5 worm cellular contexts compared by ENCODE assay signal in the genomic region with DNA sequence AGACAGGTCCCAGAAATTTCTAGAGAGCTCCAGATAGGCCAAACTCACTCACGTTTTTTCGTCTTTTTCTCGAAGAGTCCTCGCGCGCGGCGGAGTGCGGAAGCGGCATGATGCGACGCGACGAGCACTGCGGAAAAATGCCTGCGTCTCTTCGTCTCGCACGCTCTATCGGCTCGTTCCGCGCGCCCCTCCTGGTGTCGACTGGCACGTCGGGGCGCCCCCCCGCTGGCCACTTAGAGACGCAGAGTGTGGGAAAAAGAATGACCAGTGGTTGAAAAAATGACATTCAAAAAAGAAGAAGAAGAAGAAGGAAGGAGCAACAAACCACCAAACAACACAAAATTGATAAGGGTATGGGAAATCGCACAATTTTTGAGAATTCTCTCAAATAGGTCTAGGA.
TF ChIP-seq lines count a peak whose summit lies in the region.

A gene (minus strand): TSS at position 96 of the 400 bp plus-strand sequence.

TF ChIP-seq in whole organism, L1 larva, 84 proteins besides CTCF, POLR2A, EP300 and RAD21:
- TF ChIP-seq hlh-4 (tag; optimal IDR thresholded peaks at IDR 0.05; lab: Kevin White, UChicago) (no peak), jun-1 (tag; optimal IDR thresholded peaks at IDR 0.05; lab: Kevin White, UChicago) (peak; percentile 57), aly-2 (tag; optimal IDR thresholded peaks at IDR 0.05; lab: Kevin White, UChicago) (no peak), C04F5.9 (tag; optimal IDR thresholded peaks at IDR 0.05; lab: Kevin White, UChicago) (no peak), ztf-4 (tag; optimal IDR thresholded peaks at IDR 0.05; lab: Kevin White, UChicago) (peak; percentile 56), irx-1 (tag; optimal IDR thresholded peaks at IDR 0.05; lab: Kevin White, UChicago) (no peak), ceh-8 (GFP tag; optimal IDR thresholded peaks at IDR 0.05; lab: Kevin White, UChicago) (peak; percentile 52), ceh-82 (tag; optimal IDR thresholded peaks at IDR 0.05; lab: Kevin White, UChicago) (peak in 1 of 3 experiments; percentile 42), efl-1 (optimal IDR thresholded peaks at IDR 0.05; lab: Kevin White, UChicago) (no peak), efl-1 (GFP tag; optimal IDR thresholded peaks at IDR 0.05 in 1 of 2; lab: Kevin White, UChicago) (peak in 1 of 2 experiments; percentile 78)

TF ChIP-seq in whole organism, L3 larva, 47 proteins besides CTCF, POLR2A, EP300 and RAD21 (continues in another document):
- no peak for TF ChIP-seq sea-2 (GFP tag; optimal IDR thresholded peaks at IDR 0.05; lab: Kevin White, UChicago)
- TF ChIP-seq zag-1 (tag; optimal IDR thresholded peaks at IDR 0.05; lab: Kevin White, UChicago): no peak
- TF ChIP-seq elt-1 (tag; optimal IDR thresholded peaks at IDR 0.05; lab: Kevin White, UChicago): no peak
- TF ChIP-seq lin-15B (tag; optimal IDR thresholded peaks at IDR 0.05; lab: Kevin White, UChicago): peak; percentile 8
- no peak for TF ChIP-seq nhr-237 (tag; optimal IDR thresholded peaks at IDR 0.05; lab: Kevin White, UChicago)
- peak; percentile 33 for TF ChIP-seq hmg-11 (tag; optimal IDR thresholded peaks at IDR 0.05; lab: Kevin White, UChicago)
- no peak for TF ChIP-seq pqm-1 (tag; optimal IDR thresholded peaks at IDR 0.05; lab: Kevin White, UChicago)
- no peak for TF ChIP-seq ceh-16 (tag; optimal IDR thresholded peaks at IDR 0.05; lab: Kevin White, UChicago)
- TF ChIP-seq elt-2 (tag; optimal IDR thresholded peaks at IDR 0.05; lab: Kevin White, UChicago): peak; percentile 31
- TF ChIP-seq tbx-2 (tag; optimal IDR thresholded peaks at IDR 0.05; lab: Kevin White, UChicago): peak; percentile 19
- no peak for TF ChIP-seq fkh-2 (tag; optimal IDR thresholded peaks at IDR 0.05; lab: Kevin White, UChicago)
- TF ChIP-seq ama-1 (optimal IDR thresholded peaks at IDR 0.05; lab: Kevin White, UChicago): no peak
- no peak for TF ChIP-seq nhr-12 (tag; optimal IDR thresholded peaks at IDR 0.05; lab: Kevin White, UChicago)
- TF ChIP-seq unc-39 (tag; optimal IDR thresholded peaks at IDR 0.05; lab: Kevin White, UChicago): no peak
- TF ChIP-seq nhr-67 (tag; optimal IDR thresholded peaks at IDR 0.05; lab: Kevin White, UChicago): no peak
- TF ChIP-seq fkh-10 (GFP tag; optimal IDR thresholded peaks at IDR 0.05; lab: Kevin White, UChicago): no peak
- TF ChIP-seq daf-12 (tag; optimal IDR thresholded peaks at IDR 0.05; lab: Kevin White, UChicago): no peak
- no peak for TF ChIP-seq fos-1 (tag; optimal IDR thresholded peaks at IDR 0.05; lab: Kevin White, UChicago)
- TF ChIP-seq skn-1 (tag; optimal IDR thresholded peaks at IDR 0.05; lab: Kevin White, UChicago): peak; percentile 1
- TF ChIP-seq nhr-77 (tag; optimal IDR thresholded peaks at IDR 0.05; lab: Kevin White, UChicago): no peak
- no peak for TF ChIP-seq unc-62 (GFP tag; optimal IDR thresholded peaks at IDR 0.05; lab: Kevin White, UChicago)

TF ChIP-seq in whole organism, early embryonic, 17 proteins besides CTCF, POLR2A, EP300 and RAD21:
- TF ChIP-seq ceh-13 (GFP tag; optimal IDR thresholded peaks at IDR 0.05; lab: Kevin White, UChicago) (no peak), B0310.2 (tag; optimal IDR thresholded peaks at IDR 0.05; lab: Kevin White, UChicago) (no peak), ama-1 (optimal IDR thresholded peaks at IDR 0.05; lab: Kevin White, UChicago) (no peak), hnd-1 (tag; optimal IDR thresholded peaks at IDR 0.05; lab: Kevin White, UChicago) (no peak), tbx-11 (GFP tag; IDR thresholded peaks at IDR 0.05; lab: Robert Waterston, UW) (no peak), F13C5.2 (tag; optimal IDR thresholded peaks at IDR 0.05; lab: Kevin White, UChicago) (no peak), tra-4 (tag; optimal IDR thresholded peaks at IDR 0.05; lab: Kevin White, UChicago) (no peak), hmg-4 (GFP tag; optimal IDR thresholded peaks at IDR 0.05; lab: Kevin White, UChicago) (peak; percentile 5)
TF ChIP-seq in whole organism, early embryonic: peak in this region for 1.

TF ChIP-seq in whole organism, midembryonic, 9 proteins besides CTCF, POLR2A, EP300 and RAD21:
- TF ChIP-seq ref-1 (GFP tag; conservative IDR thresholded peaks at IDR 0.05; lab: Robert Waterston, UW) (no peak), cog-1 (tag; optimal IDR thresholded peaks at IDR 0.05; lab: Kevin White, UChicago) (no peak), med-1 (GFP tag; optimal IDR thresholded peaks at IDR 0.05; lab: Kevin White, UChicago; ENCODE audit: insufficient read depth) (no peak), ztf-23 (GFP tag; IDR thresholded peaks at IDR 0.05; lab: Robert Waterston, UW) (0 out of 2 replicates have a peak, but pooled peaks have one; percentile 44)

TF ChIP-seq in whole organism, young adult, 124 proteins besides CTCF, POLR2A, EP300 and RAD21:
- peak; percentile 81 for TF ChIP-seq hmg-1.2 (GFP tag; IDR thresholded peaks at IDR 0.05; lab: Robert Waterston, UW)
- no peak for TF ChIP-seq let-526 (GFP tag; IDR thresholded peaks at IDR 0.05; lab: Robert Waterston, UW)
- peak; percentile 68 for TF ChIP-seq nhr-80 (tag; optimal IDR thresholded peaks at IDR 0.05; lab: Kevin White, UChicago)
- no peak for TF ChIP-seq ceh-91 (GFP tag; IDR thresholded peaks at IDR 0.05; lab: Robert Waterston, UW)
- peak; percentile 14 for TF ChIP-seq attf-5 (GFP tag; optimal IDR thresholded peaks at IDR 0.05; lab: Kevin White, UChicago)
- TF ChIP-seq egrh-3 (GFP tag; IDR thresholded peaks at IDR 0.05; lab: Robert Waterston, UW): peak; percentile 90
- TF ChIP-seq hmg-20 (GFP tag; IDR thresholded peaks at IDR 0.05; lab: Robert Waterston, UW): no peak
- peak; percentile 49; the same call in 1 of the 2 replicates for TF ChIP-seq dox-1 (GFP tag; IDR thresholded peaks at IDR 0.05; lab: Robert Waterston, UW)
- no peak for TF ChIP-seq cebp-1 (GFP tag; IDR thresholded peaks at IDR 0.05; lab: Robert Waterston, UW)
- peak; percentile 4 for TF ChIP-seq cebp-1 (tag; optimal IDR thresholded peaks at IDR 0.05; lab: Kevin White, UChicago)
- no peak for TF ChIP-seq egl-18 (GFP tag; IDR thresholded peaks at IDR 0.05; lab: Robert Waterston, UW)
- no peak for TF ChIP-seq attf-3 (GFP tag; conservative IDR thresholded peaks at IDR 0.05; lab: Robert Waterston, UW)
- TF ChIP-seq mcd-1 (GFP tag; IDR thresholded peaks at IDR 0.05; lab: Robert Waterston, UW): 0 out of 2 replicates have a peak, but pooled peaks have one; percentile 19
- no peak for TF ChIP-seq B0336.3 (GFP tag; IDR thresholded peaks at IDR 0.05; lab: Robert Waterston, UW)
- TF ChIP-seq nfyb-1 (GFP tag; IDR thresholded peaks at IDR 0.05; lab: Robert Waterston, UW): 0 out of 2 replicates have a peak, but pooled peaks have one; percentile 41
- TF ChIP-seq zfh-2 (GFP tag; conservative IDR thresholded peaks at IDR 0.05; lab: Robert Waterston, UW): peak; percentile 96
